Worm (Caenorhabditis elegans): ENCODE data around the gene gcy-12.

DNA sequence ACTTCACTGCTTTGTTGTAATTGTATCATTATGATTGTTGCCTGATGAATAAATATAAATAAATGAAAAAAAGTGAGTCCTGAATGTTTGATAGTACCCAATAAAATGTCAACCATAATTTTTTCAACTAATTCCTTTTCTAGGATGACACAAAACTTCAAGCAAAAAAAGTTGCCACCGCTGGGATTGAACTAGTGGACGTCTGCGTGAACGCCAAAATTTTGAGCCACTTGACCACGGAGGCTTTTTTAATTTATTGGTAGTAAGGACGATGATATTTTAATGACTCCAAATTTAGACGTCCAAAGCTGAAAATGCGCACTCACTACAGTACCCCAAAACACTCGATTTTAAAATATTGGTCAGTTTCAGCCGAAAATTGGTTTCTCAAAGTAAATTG, 41.8 kb downstream of the gcy-12 start:
- TF ChIP-seq unc-62 (GFP tag; optimal IDR thresholded peaks at IDR 0.05): no peak
- no peak for TF ChIP-seq nhr-77 (tag; optimal IDR thresholded peaks at IDR 0.05)
- no peak for TF ChIP-seq ceh-28 (tag; optimal IDR thresholded peaks at IDR 0.05)
- no peak for TF ChIP-seq fos-1 (tag; optimal IDR thresholded peaks at IDR 0.05)
- no peak for TF ChIP-seq ztf-11 (tag; optimal IDR thresholded peaks at IDR 0.05)
- TF ChIP-seq elt-2 (tag; optimal IDR thresholded peaks at IDR 0.05): peak; percentile 37
- TF ChIP-seq nhr-12 (tag; optimal IDR thresholded peaks at IDR 0.05): no peak
- TF ChIP-seq fkh-10 (GFP tag; optimal IDR thresholded peaks at IDR 0.05): no peak
- no peak for TF ChIP-seq ama-1 (optimal IDR thresholded peaks at IDR 0.05)
- no peak for TF ChIP-seq mdl-1 (tag; optimal IDR thresholded peaks at IDR 0.05)
- no peak for TF ChIP-seq nhr-11 (tag; optimal IDR thresholded peaks at IDR 0.05)

Measured in whole organism, L3 larva.